Worm (Caenorhabditis elegans) whole organism, midembryonic: ENCODE measurements around the gene aip-1.

Source experiments
- T22C8.4 ChIP-seq: fragments of 200-800 bp; sonication (Bioruptor generic); IDR thresholded peaks from 2 replicates; pipeline ENCODE4 v1.3.6; 2022; ENCODE audit warnings: missing genetic modification characterization, missing compliant biosample characterization
- flt-1 ChIP-seq: fragments of 200-800 bp; sonication (Bioruptor generic); IDR thresholded peaks from 2 replicates; pipeline ENCODE4 v1.3.6; 2022; ENCODE audit warnings: missing genetic modification characterization, missing compliant biosample characterization

ce11 chrV:14003587-14004156 lies 8.5 kb upstream of the aip-1 start:
- TF ChIP-seq T22C8.4 (GFP tag; lab: Robert Waterston, UW) (no peak), flt-1 (no peak)
